Worm (Caenorhabditis elegans) whole organism, L3 larva: ENCODE data around the gene R13A1.10.

ENCODE experiments used
- aly-2 ChIP-seq: fragments of 150-350 bp; optimal IDR thresholded peaks from 2 replicates; lab custom pipeline; 2014; ENCODE audit warnings: missing biosample characterization, missing genetic modification characterization
- nhr-67 ChIP-seq: fragments of 150-350 bp; optimal IDR thresholded peaks from 2 replicates; lab custom pipeline; 2014; ENCODE audit warnings: missing biosample characterization, missing genetic modification characterization

ce11 chrIV:7216210-7216609, 10.8 kb downstream of the R13A1.10 start:
- no peak for TF ChIP-seq nhr-67 (tag; lab: Kevin White, UChicago)
- TF ChIP-seq aly-2: no peak
